Fruit fly (Drosophila melanogaster) Kc167 (cell line): Measurements from ENCODE around the gene nur.

Experiments
- Myc ChIP-seq: fragments of >200 bp; optimal IDR thresholded peaks from 2 replicates; lab custom pipeline; 2017; ENCODE audit warnings: missing external identifiers
- Sin3A ChIP-seq: fragments of >200 bp; optimal IDR thresholded peaks from 2 replicates; lab custom pipeline; 2018; ENCODE audit warnings: missing external identifiers
- h ChIP-seq: fragments of >200 bp; optimal IDR thresholded peaks from 3 replicates; lab custom pipeline; 2018; ENCODE audit warnings: missing external identifiers
- insv ChIP-seq: fragments of >200 bp; optimal IDR thresholded peaks from 3 replicates; lab custom pipeline; 2018; ENCODE audit warnings: missing external identifiers
- psq ChIP-seq: fragments of >200 bp; optimal IDR thresholded peaks from 2 replicates; lab custom pipeline; 2017; ENCODE audit warnings: missing external identifiers
- ttk ChIP-seq: sonication (Bioruptor generic); optimal IDR thresholded peaks from 2 replicates; lab custom pipeline; 2017; ENCODE audit warnings: missing external identifiers

nur gene

dm6 chr2L:13735838-13736237 is at the start of gene nur:
Gene nur, plus strand, starts transcription at chr2L:13736138.
- TF ChIP-seq h (lab: Kevin White, UChicago) (no peak), ttk (lab: Kevin White, UChicago) (no peak), insv (lab: Kevin White, UChicago) (no peak), Myc (lab: Kevin White, UChicago) (no peak), psq (no peak), Sin3A (no peak)

- no peak for TF ChIP-seq Myc (lab: Kevin White, UChicago)
- TF ChIP-seq h (lab: Kevin White, UChicago): no peak
- no peak for TF ChIP-seq Sin3A
- no peak for TF ChIP-seq ttk (lab: Kevin White, UChicago)
Measured at dm6 chr2L:13699057-13699456, 36.9 kb upstream of the nur start.

DNA sequence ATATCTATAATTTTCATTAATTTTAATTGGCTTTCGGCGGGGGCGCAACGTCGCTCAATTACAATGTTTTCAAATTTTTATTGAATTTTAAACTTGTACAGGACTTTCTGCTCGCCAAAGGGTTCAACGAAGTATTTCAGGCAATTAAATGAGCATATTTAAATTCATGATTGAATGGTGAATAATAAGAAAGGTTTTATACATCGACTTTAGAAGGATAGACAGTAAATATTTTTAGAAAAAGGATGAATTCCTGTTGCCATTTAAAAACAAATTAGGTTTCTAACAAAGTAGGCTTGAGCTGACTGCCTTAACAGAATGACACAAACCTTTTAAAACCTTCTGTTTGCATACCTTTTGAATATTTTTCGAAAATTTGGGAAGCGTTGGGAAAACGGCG is 28.0 kb upstream of the nur start, which contains the start of gene Gpo3:
TSS of gene Gpo3 (plus strand) at position 301 of the 400 bp plus-strand sequence.
- TF ChIP-seq ttk (lab: Kevin White, UChicago) (no peak), insv (lab: Kevin White, UChicago) (no peak), psq (no peak), Myc (lab: Kevin White, UChicago) (no peak), Sin3A (no peak), h (lab: Kevin White, UChicago) (no peak)

DNA sequence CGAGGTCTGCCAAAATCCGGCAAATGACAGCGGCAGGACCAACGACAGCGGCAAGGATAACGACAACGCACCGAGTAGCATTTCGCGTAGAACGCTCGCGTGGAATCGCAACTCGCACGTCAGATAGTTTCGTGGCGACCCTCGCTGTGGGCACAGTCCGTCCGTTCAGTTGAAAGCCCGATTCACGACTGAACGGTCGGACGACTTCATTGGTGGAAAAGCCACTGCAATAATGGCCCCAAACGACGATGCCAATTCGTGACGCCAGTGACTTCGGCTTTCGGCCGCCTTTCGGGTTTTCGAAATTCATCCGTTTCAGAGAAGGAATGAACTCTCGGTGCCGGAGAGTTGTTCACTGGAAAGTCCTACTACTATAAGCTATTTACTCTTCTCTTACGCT is 18.8 kb upstream of the nur start, which contains the start of gene DIP-kappa:
TSS of gene DIP-kappa (minus strand) at position 200 of the 400 bp plus-strand sequence.
- TF ChIP-seq h (lab: Kevin White, UChicago) (no peak), Myc (lab: Kevin White, UChicago) (no peak), ttk (lab: Kevin White, UChicago) (no peak), Sin3A (no peak), insv (lab: Kevin White, UChicago) (no peak), psq (no peak)

- TF ChIP-seq Sin3A: no peak
- no peak for TF ChIP-seq Myc (lab: Kevin White, UChicago)
- TF ChIP-seq insv (lab: Kevin White, UChicago): no peak
- no peak for TF ChIP-seq ttk (lab: Kevin White, UChicago)
- no peak for TF ChIP-seq psq
- no peak for TF ChIP-seq h (lab: Kevin White, UChicago)
Measured at dm6 chr2L:13723542-13723941, 12.4 kb upstream of the nur start, which contains the start of gene CG9014. Gene CG9014, minus strand, starts transcription at chr2L:13723642.

DNA sequence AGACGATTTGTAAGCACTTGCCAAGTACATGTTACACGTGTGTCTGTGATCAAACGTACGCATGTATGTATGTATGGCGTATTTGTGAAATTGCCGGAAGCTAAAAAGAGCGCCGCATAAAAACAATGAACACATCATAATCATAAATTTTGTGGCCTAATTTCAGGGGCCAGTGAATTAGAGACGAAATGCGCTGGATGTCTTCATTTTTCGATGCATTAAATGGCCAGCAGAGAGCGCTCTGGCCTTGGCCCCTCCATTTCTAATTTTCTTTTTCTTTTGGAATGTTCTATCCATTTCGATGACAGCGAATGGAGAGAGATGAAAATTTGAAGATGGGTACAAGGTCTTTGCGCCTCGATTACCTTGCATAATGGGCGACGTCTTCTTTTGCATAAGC is 3.7 kb upstream of the nur start:
- no peak for TF ChIP-seq insv (lab: Kevin White, UChicago)
- TF ChIP-seq Myc (lab: Kevin White, UChicago): no peak
- TF ChIP-seq h (lab: Kevin White, UChicago): no peak
- TF ChIP-seq psq: no peak
- TF ChIP-seq Sin3A: no peak
- no peak for TF ChIP-seq ttk (lab: Kevin White, UChicago)

dm6 chr2L:13746652-13747051 is 10.7 kb downstream of the nur start, which contains the start of gene TM9SF4:
Gene TM9SF4, plus strand, starts transcription at chr2L:13746952.
- no peak for TF ChIP-seq ttk (lab: Kevin White, UChicago)
- TF ChIP-seq psq: no peak
- TF ChIP-seq Myc (lab: Kevin White, UChicago): no peak
- no peak for TF ChIP-seq insv (lab: Kevin White, UChicago)

DNA sequence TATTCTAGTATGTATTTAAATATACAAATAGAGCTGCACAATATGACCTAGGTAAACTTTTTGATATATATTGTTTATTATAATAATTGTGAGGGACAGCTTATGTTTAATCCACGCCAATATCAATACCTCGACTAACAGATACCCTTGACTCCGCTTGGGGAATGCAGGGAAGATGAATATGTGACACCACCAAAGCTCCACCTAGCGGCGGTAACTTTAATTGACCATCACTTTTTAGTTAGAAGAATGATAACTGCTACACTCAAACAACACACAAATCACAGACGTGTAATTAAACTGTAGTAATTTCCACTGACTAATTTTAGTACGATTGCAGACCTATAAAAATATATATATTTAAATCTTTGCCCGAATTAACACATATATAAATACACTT is 27.2 kb downstream of the nur start:
- TF ChIP-seq insv (lab: Kevin White, UChicago) (no peak), h (lab: Kevin White, UChicago) (no peak), psq (no peak), Myc (lab: Kevin White, UChicago) (no peak), Sin3A (no peak), ttk (lab: Kevin White, UChicago) (no peak)

dm6 chr2L:13770884-13771283 is 34.9 kb downstream of the nur start:
- TF ChIP-seq insv (lab: Kevin White, UChicago): no peak
- no peak for TF ChIP-seq ttk (lab: Kevin White, UChicago)
- no peak for TF ChIP-seq Myc (lab: Kevin White, UChicago)
- no peak for TF ChIP-seq Sin3A
- no peak for TF ChIP-seq h (lab: Kevin White, UChicago)
- no peak for TF ChIP-seq psq

DNA sequence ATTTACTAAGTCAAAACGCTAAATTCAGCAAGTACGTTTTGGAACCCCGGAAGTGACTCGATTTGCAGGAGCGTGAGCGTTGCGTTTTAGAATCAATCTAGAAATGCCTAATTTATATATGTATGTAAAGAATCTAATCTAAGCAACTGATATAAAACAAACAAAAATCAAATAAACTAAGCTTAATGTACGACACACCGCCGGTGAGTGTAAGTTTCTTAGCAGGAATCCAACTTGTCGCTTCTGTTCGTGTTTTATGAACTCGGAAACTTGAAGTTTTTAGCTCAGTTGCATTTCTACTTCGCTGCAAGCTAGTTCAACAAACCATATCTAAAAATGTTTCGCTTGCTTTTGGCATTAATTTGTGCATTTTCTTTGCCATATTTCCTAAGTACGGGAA is 37.8 kb downstream of the nur start, which contains the start of gene CG43376:
TSS of gene CG43376 (plus strand) at position 301 of the 400 bp plus-strand sequence.
- TF ChIP-seq insv (lab: Kevin White, UChicago) (no peak), Myc (lab: Kevin White, UChicago) (no peak), ttk (lab: Kevin White, UChicago) (no peak), psq (no peak), Sin3A (no peak), h (lab: Kevin White, UChicago) (no peak)

dm6 chr2L:13776928-13777686 is 41.2 kb downstream of the nur start:
- no peak for TF ChIP-seq ttk (lab: Kevin White, UChicago)
- TF ChIP-seq psq: no peak
- no peak for TF ChIP-seq Sin3A
- no peak for TF ChIP-seq h (lab: Kevin White, UChicago)
- TF ChIP-seq insv (lab: Kevin White, UChicago): no peak
- no peak for TF ChIP-seq Myc (lab: Kevin White, UChicago)

DNA sequence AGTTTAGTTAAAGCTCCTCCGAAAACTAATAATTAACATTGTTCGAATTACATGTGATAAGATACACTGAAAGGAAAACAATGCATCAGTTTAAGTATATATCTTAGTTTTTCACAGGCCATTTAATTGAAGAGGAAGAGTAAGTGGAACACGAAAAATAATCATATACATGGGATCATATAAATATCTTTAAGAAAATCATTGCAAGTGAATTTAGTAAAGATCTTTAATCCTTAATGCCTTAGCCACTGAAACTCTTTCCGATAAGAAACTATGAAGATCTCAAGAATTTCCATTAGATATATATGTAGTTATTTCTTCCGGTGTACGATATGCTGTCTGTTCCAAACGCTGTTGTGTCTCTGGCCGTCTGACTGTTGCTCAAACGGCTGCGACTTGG is 42.7 kb downstream of the nur start:
- TF ChIP-seq ttk (lab: Kevin White, UChicago) (no peak), insv (lab: Kevin White, UChicago) (no peak), psq (no peak), Myc (lab: Kevin White, UChicago) (no peak), h (lab: Kevin White, UChicago) (no peak), Sin3A (no peak)
